Fruit fly (Drosophila melanogaster): Measurements from ENCODE around the gene Dd.

The Dd gene

DNA sequence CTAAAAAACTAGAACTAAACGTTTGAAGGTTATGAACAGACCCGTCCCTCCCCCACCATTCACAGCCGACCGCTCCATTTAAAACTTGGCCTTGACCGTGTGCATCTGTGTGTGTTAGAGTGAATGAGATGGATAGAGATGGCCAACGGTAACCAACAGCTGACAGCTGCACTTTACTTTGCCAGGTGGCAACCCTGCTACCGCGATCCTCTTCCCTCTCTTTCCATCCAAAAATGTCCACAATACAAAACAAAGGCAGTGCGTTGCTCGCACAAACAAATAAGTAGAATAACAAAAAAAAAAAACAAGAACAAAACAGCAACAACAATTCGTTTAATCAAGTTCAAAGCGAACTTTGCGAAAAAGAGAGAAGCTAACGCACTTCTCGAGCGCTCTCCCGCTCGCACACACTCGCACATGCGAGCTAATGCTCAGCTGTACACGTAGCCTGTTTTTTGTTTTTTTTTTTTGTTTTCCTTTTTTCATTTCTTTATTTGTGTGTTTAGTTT is 44.7 kb upstream of the Dd start:
- TF ChIP-seq crp (GFP tag; optimal IDR thresholded peaks at IDR 0.05) (peak in 1 of 2 experiments; percentile 84), CG11696 (GFP tag; IDR thresholded peaks at IDR 0.05) (no peak), CG2875 (GFP tag; optimal IDR thresholded peaks at IDR 0.05) (no peak), ind (GFP tag; optimal IDR thresholded peaks at IDR 0.05) (no peak), phol (tag; optimal IDR thresholded peaks at IDR 0.05) (peak; percentile 4), HLH4C (GFP tag; IDR thresholded peaks at IDR 0.05; ENCODE audit: partially characterized antibody) (0 out of 3 replicates have a peak, but pooled peaks have one; percentile 10), CG8290 (GFP tag; optimal IDR thresholded peaks at IDR 0.05) (no peak), CG8290 (tag; optimal IDR thresholded peaks at IDR 0.05) (peak in 1 of 2 experiments; percentile 56), shn (GFP tag; optimal IDR thresholded peaks at IDR 0.05) (no peak), Trl (optimal IDR thresholded peaks at IDR 0.05) (peak; percentile 34 to 69), Trl (GFP tag; optimal IDR thresholded peaks at IDR 0.05) (no peak), Sry-β (GFP tag; optimal IDR thresholded peaks at IDR 0.05) (no peak), sqz (GFP tag; optimal IDR thresholded peaks at IDR 0.05) (peak; percentile 22), mld (GFP tag; IDR thresholded peaks at IDR 0.05; ENCODE audit: partially characterized antibody) (no peak), CG7357 (GFP tag; IDR thresholded peaks at IDR 0.05) (0 out of 3 replicates have a peak, but pooled peaks have one; percentile 31), CG8478 (optimal IDR thresholded peaks at IDR 0.05) (peak; percentile 33), CG32772 (GFP tag; IDR thresholded peaks at IDR 0.05) (0 out of 2 replicates have a peak, but pooled peaks have one; percentile 7), Med (GFP tag) (peak; percentile 32), cg (GFP tag; optimal IDR thresholded peaks at IDR 0.05) (peak; percentile 77), CG7963 (GFP tag; IDR thresholded peaks at IDR 0.05; ENCODE audit: partially characterized antibody) (0 out of 3 replicates have a peak, but pooled peaks have one; percentile 18), pzg (GFP tag; optimal IDR thresholded peaks at IDR 0.05) (peak; percentile 17), CG12769 (tag; optimal IDR thresholded peaks at IDR 0.05) (peak; percentile 43), sob (GFP tag; IDR thresholded peaks at IDR 0.05) (0 out of 2 replicates have a peak, but pooled peaks have one; percentile 29), odd (GFP tag; optimal IDR thresholded peaks at IDR 0.05) (no peak), CG10462 (GFP tag; optimal IDR thresholded peaks at IDR 0.05) (no peak), MBD-R2 (GFP tag; IDR thresholded peaks at IDR 0.05) (peak; percentile 24; the same call in 1 of the 2 replicates), bigmax (GFP tag; optimal IDR thresholded peaks at IDR 0.05) (peak; percentile 94), crol (GFP tag; IDR thresholded peaks at IDR 0.05) (peak; percentile 73), sd (tag; optimal IDR thresholded peaks at IDR 0.05) (peak; percentile 95), stwl (tag; optimal IDR thresholded peaks at IDR 0.05) (peak; percentile 15), Hr78 (GFP tag; optimal IDR thresholded peaks at IDR 0.05) (peak in 1 of 2 experiments; percentile 66), trem (tag; optimal IDR thresholded peaks at IDR 0.05) (peak; percentile 16), bsh (GFP tag; optimal IDR thresholded peaks at IDR 0.05) (peak in 1 of 2 experiments; percentile 30), ac (GFP tag; optimal IDR thresholded peaks at IDR 0.05) (peak; percentile 2), Side (GFP tag; optimal IDR thresholded peaks at IDR 0.05) (no peak), rib (GFP tag; IDR thresholded peaks at IDR 0.05) (peak; percentile 74), kni (GFP tag; optimal IDR thresholded peaks at IDR 0.05) (peak; percentile 73), CG3847 (GFP tag; IDR thresholded peaks at IDR 0.05) (peak; percentile 20; the same call in 1 of the 2 replicates), CG13287 (GFP tag; IDR thresholded peaks at IDR 0.05; ENCODE audit: partially characterized antibody) (peak; percentile 20; the same call in 1 of the 2 replicates), sna (GFP tag; IDR thresholded peaks at IDR 0.05; ENCODE audit: partially characterized antibody) (0 out of 2 replicates have a peak, but pooled peaks have one; percentile 37), BEAF-32 (GFP tag; optimal IDR thresholded peaks at IDR 0.05) (peak; percentile 4), nom (GFP tag; optimal IDR thresholded peaks at IDR 0.05) (peak; percentile 11), Sry-δ (GFP tag; optimal IDR thresholded peaks at IDR 0.05) (peak; percentile 35), Aef1 (GFP tag; IDR thresholded peaks at IDR 0.05) (0 out of 3 replicates have a peak, but pooled peaks have one; percentile 23), nau (GFP tag; optimal IDR thresholded peaks at IDR 0.05) (peak; percentile 48), chinmo (GFP tag; IDR thresholded peaks at IDR 0.05; ENCODE audit: partially characterized antibody) (peak; percentile 98), ase (GFP tag; IDR thresholded peaks at IDR 0.05) (0 out of 3 replicates have a peak, but pooled peaks have one; percentile 21), HmgZ (tag; optimal IDR thresholded peaks at IDR 0.05) (peak; percentile 36)

Measured in whole organism, embryonic.